Fruit fly (Drosophila melanogaster): ENCODE data around the gene kuz.

kuz gene

DNA sequence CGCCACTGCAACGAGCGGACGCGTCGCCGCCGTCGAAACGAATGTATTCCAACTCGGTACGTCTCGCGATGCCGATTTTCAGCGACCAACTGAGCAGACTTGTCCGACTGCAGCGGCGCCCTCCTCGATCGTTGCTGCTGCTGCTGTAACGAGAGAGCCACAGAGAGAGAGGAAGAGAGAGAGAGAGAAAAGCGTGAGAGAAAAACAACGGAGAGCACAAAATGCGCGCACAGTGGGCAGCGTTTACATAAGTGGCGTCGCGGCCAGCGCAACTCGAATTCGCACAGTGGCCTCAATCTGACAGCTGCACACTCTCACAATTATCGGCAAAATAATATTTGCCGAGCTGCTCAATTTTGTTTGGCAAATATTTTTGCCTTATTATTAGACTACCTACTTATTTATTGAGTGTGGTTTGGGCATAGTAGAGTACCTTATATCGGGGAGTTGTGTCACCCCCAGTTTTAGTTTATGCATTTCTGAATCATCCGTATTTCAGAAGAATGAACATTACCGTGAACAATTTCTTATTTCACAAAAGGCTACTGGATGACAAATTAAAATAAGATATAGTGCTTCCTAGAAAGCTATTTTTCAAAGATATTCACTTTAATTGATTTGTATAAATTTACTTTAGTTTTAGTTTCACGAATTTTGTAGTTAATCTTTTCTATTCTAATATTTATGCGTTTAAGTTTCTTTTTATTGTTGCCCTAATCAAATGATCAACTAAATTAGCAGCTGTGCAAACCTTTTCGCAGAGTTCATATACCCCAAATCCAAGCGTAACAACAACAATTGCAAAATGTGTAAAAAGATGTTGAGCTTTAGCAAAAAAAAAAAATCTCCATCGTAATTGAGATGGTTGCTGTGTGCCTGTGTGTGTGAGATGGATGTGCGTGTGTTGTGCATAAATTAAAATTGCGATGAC is 36.3 kb upstream of the kuz start (continued):
- TF ChIP-seq CG8290 (GFP tag; optimal IDR thresholded peaks at IDR 0.05) (no peak), CG8290 (tag; optimal IDR thresholded peaks at IDR 0.05) (peak in 1 of 2 experiments; percentile 76), ab (GFP tag; optimal IDR thresholded peaks at IDR 0.05) (peak; percentile 9), C15 (GFP tag; IDR thresholded peaks at IDR 0.05) (no peak), CrebB (tag; optimal IDR thresholded peaks at IDR 0.05) (no peak), da (GFP tag; optimal IDR thresholded peaks at IDR 0.05) (no peak), CG9609 (GFP tag; optimal IDR thresholded peaks at IDR 0.05) (peak; percentile 54), ind (GFP tag; optimal IDR thresholded peaks at IDR 0.05) (peak; percentile 73), ttk (GFP tag; IDR thresholded peaks at IDR 0.05) (peak; percentile 66), lov (optimal IDR thresholded peaks at IDR 0.05) (no peak), lov (GFP tag; IDR thresholded peaks at IDR 0.05) (peak; percentile 56; the same call in 1 of the 3 replicates), Side (GFP tag; optimal IDR thresholded peaks at IDR 0.05) (peak; percentile 57), Doc2 (GFP tag; IDR thresholded peaks at IDR 0.05) (peak; percentile 34; the same call in 1 of the 2 replicates), Hmx (GFP tag; optimal IDR thresholded peaks at IDR 0.05) (no peak), CHES-1-like (GFP tag; optimal IDR thresholded peaks at IDR 0.05) (peak; percentile 56), CG13775 (GFP tag; optimal IDR thresholded peaks at IDR 0.05) (peak; percentile 66), CG30431 (GFP tag; optimal IDR thresholded peaks at IDR 0.05) (peak; percentile 48), esg (GFP tag; conservative IDR thresholded peaks at IDR 0.05) (peak; percentile 35; the same call in 1 of the 2 replicates), sim (GFP tag; IDR thresholded peaks at IDR 0.05) (no peak), CG15011 (GFP tag; optimal IDR thresholded peaks at IDR 0.05) (no peak), ranshi (GFP tag; IDR thresholded peaks at IDR 0.05) (peak; percentile 56; the same call in 1 of the 2 replicates), Ets65A (GFP tag) (peak; percentile 96), Xbp1 (GFP tag; optimal IDR thresholded peaks at IDR 0.05) (peak; percentile 70), mam (GFP tag; optimal IDR thresholded peaks at IDR 0.05) (peak; percentile 74), wdn (GFP tag; IDR thresholded peaks at IDR 0.05) (peak; percentile 59; the same call in 1 of the 2 replicates), E2f1 (GFP tag; IDR thresholded peaks at IDR 0.05) (peak; percentile 54), ERR (GFP tag; optimal IDR thresholded peaks at IDR 0.05) (peak; percentile 63), Lim3 (GFP tag; IDR thresholded peaks at IDR 0.05) (no peak), emc (GFP tag; optimal IDR thresholded peaks at IDR 0.05) (no peak), h (optimal IDR thresholded peaks at IDR 0.05) (no peak), CG1792 (GFP tag; optimal IDR thresholded peaks at IDR 0.05) (peak; percentile 3), tll (GFP tag; optimal IDR thresholded peaks at IDR 0.05) (no peak), CG10565 (GFP tag; optimal IDR thresholded peaks at IDR 0.05) (no peak), Gsc (GFP tag; IDR thresholded peaks at IDR 0.05) (peak; percentile 41), nerfin-2 (GFP tag; IDR thresholded peaks at IDR 0.05; ENCODE audit: partially characterized antibody) (no peak; the same call in 1 of the 2 replicates), gcm (GFP tag; optimal IDR thresholded peaks at IDR 0.05) (peak; percentile 2), eve (GFP tag; optimal IDR thresholded peaks at IDR 0.05) (peak in 1 of 2 experiments; percentile 86), maf-S (GFP tag; optimal IDR thresholded peaks at IDR 0.05) (peak; percentile 42), dysf (GFP tag; IDR thresholded peaks at IDR 0.05) (peak; percentile 72), jumu (GFP tag; optimal IDR thresholded peaks at IDR 0.05) (peak; percentile 44), Opbp (GFP tag; IDR thresholded peaks at IDR 0.05; ENCODE audit: partially characterized antibody) (no peak), Blimp-1 (GFP tag; optimal IDR thresholded peaks at IDR 0.05) (peak; percentile 39), Elba2 (GFP tag; optimal IDR thresholded peaks at IDR 0.05) (no peak), tap (tag; optimal IDR thresholded peaks at IDR 0.05) (no peak), CG4360 (GFP tag; IDR thresholded peaks at IDR 0.05) (no peak), CG1832 (GFP tag; optimal IDR thresholded peaks at IDR 0.05) (no peak), pan (optimal IDR thresholded peaks at IDR 0.05) (no peak), pan (GFP tag; optimal IDR thresholded peaks at IDR 0.05 in 1 of 2, IDR thresholded peaks at IDR 0.05 in 1 of 2) (peak in 1 of 2 experiments; percentile 77), NK7.1 (GFP tag; optimal IDR thresholded peaks at IDR 0.05) (peak; percentile 24), NfI (GFP tag; optimal IDR thresholded peaks at IDR 0.05) (peak; percentile 63), ken (GFP tag; IDR thresholded peaks at IDR 0.05) (0 out of 3 replicates have a peak, but pooled peaks have one; percentile 49)
